Worm (Caenorhabditis elegans): Measurements from ENCODE around the gene Y54G2A.44.

Y54G2A.44 gene

DNA sequence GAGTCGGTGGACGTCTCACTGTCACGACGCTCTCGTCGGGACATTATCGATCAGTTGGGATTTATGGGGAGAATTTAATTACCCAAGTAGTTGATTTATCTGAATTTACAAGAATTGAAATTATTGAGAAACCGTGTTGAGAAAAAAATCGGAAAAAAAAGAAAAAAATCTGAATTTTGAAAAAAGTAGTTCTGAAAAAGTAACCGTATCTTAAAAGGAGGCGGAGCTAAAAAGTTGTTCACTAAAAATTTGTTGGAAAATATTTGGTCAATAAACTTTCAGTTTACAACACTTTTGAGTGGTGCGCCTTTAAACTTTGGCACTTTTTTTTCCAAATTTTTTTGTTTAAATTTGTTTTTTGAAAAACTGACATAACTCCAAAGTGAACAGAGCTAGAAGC, 30.0 kb upstream of the Y54G2A.44 start, which contains the start of gene Y54G2A.11 (continued):
- no peak for TF ChIP-seq madf-6 (GFP tag; IDR thresholded peaks at IDR 0.05)
- TF ChIP-seq F39B2.1 (GFP tag; IDR thresholded peaks at IDR 0.05): no peak
- no peak for TF ChIP-seq F10E7.11 (tag; optimal IDR thresholded peaks at IDR 0.05)
- no peak for TF ChIP-seq unc-62 (GFP tag; optimal IDR thresholded peaks at IDR 0.05)
- no peak for TF ChIP-seq lin-54 (GFP tag; optimal IDR thresholded peaks at IDR 0.05)
- no peak for TF ChIP-seq B0336.3 (GFP tag; IDR thresholded peaks at IDR 0.05)

DNA sequence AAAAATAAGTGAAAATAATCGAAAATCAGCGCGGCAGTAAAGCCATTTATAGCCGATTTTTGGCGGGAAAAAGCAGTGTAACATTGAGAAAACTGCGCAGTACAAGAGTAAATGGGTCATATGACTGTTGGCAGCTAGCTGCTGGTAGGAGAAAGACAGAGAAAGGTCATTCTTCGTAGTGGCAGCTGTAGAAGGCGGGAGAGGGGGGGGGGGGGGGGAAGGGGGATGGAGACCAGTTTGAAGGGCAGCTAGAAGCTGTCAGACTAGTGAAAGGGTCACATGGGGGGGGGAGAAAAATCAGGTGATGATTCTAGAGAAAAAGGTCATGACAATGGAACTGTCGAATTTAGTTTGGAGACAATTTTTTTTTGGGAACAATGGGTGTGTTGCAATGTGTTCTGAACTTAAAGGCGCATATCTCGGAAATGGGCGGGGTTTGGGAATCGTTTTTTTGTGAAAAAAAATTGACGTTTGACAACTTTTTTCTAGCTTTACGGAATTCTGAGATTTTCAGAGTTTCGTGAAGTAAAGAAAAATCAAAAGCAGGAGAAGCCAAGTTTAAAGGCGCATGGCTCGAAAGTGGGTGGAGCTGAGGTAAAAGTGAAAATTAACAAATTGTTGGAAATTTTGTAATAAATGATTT, 29.3 kb upstream of the Y54G2A.44 start:
- peak; percentile 73; the same call in 1 of the 2 replicates for TF ChIP-seq egrh-3 (GFP tag; IDR thresholded peaks at IDR 0.05)
- TF ChIP-seq zfh-2 (GFP tag; conservative IDR thresholded peaks at IDR 0.05): peak; percentile 82
- TF ChIP-seq ceh-27 (GFP tag; optimal IDR thresholded peaks at IDR 0.05): peak; percentile 55
- no peak for TF ChIP-seq xnd-1 (tag; optimal IDR thresholded peaks at IDR 0.05)
- TF ChIP-seq ztf-26 (tag; optimal IDR thresholded peaks at IDR 0.05): peak; percentile 84
- no peak for TF ChIP-seq B0019.2 (GFP tag; conservative IDR thresholded peaks at IDR 0.05)
- no peak for TF ChIP-seq ets-4 (GFP tag; optimal IDR thresholded peaks at IDR 0.05)
- TF ChIP-seq Y53G8AR.9 (GFP tag; conservative IDR thresholded peaks at IDR 0.05): no peak
- peak; percentile 34 for TF ChIP-seq somi-1 (GFP tag; optimal IDR thresholded peaks at IDR 0.05)
- no peak for TF ChIP-seq lsy-27 (tag; optimal IDR thresholded peaks at IDR 0.05; ENCODE audit: borderline replicate concordance, insufficient read depth)
- no peak for TF ChIP-seq cebp-1 (GFP tag; IDR thresholded peaks at IDR 0.05)
- TF ChIP-seq cebp-1 (tag; optimal IDR thresholded peaks at IDR 0.05): peak; percentile 48
- peak; percentile 48 for TF ChIP-seq zim-3 (tag; optimal IDR thresholded peaks at IDR 0.05)
- TF ChIP-seq snpc-4 (GFP tag; optimal IDR thresholded peaks at IDR 0.05): no peak
- no peak for TF ChIP-seq snpc-4 (tag; optimal IDR thresholded peaks at IDR 0.05)
- peak; percentile 40 for TF ChIP-seq chd-7 (tag; optimal IDR thresholded peaks at IDR 0.05)
- peak; percentile 51; the same call in 1 of the 2 replicates for TF ChIP-seq B0336.3 (GFP tag; IDR thresholded peaks at IDR 0.05)
- no peak for TF ChIP-seq ztf-25 (GFP tag; IDR thresholded peaks at IDR 0.05)
- no peak for TF ChIP-seq hmg-20 (GFP tag; IDR thresholded peaks at IDR 0.05)

DNA sequence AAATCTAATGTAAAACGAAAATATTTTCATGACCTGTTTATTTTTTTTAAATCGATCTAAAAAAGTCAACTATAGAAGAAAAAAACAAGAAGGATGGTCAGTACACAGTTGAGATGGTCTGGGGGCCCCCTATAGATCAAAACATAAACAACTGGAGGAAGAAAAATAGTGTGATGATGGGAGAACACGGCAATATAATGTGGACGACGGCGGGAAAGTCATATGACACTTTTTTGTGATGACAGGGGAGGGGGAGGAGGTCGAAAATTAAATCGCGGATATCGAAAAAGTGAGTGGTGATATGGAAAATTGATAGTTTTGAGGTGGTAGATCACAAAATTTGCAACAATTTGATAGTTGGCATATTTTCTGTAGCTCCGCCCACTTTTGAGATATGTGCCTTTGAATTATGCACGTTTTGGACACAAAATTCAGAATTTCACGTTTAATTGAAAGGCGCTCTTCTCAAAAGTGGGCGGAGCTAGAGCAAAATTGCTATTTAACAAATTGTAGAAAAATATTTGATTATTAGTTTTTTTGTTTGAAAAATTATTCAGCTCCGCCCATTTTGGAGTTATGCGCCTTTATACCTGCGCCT, 28.2 kb upstream of the Y54G2A.44 start:
- peak; percentile 30 for TF ChIP-seq ama-1 (optimal IDR thresholded peaks at IDR 0.05)
- TF ChIP-seq ama-1 (GFP tag; optimal IDR thresholded peaks at IDR 0.05): no peak
- TF ChIP-seq nfyb-1 (GFP tag; IDR thresholded peaks at IDR 0.05): 0 out of 2 replicates have a peak, but pooled peaks have one; percentile 7
- no peak for TF ChIP-seq T07F8.4 (tag; optimal IDR thresholded peaks at IDR 0.05)
- no peak for TF ChIP-seq T26A5.8 (tag; optimal IDR thresholded peaks at IDR 0.05)
- TF ChIP-seq F37B4.10 (GFP tag; IDR thresholded peaks at IDR 0.05): no peak

DNA sequence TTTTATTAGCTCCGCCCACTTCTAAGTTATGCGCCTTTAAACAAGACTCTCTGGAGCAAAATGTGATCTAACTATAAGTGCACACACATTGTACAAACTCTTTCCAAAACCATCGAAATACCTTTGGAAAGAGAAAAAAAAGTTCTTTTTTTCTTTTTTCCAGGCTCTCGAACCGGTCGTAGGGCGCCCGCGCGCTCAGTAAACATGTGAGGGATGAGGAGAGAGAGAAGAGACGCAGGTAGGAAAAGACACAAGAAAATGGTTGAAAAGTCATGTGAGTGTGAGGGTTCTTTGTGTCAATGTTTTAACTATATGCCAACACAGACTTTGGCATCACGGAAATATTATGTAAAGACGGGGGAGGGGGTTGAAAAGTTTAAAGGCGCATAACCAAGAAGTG, 27.2 kb upstream of the Y54G2A.44 start:
- TF ChIP-seq attf-5 (GFP tag; optimal IDR thresholded peaks at IDR 0.05) (peak; percentile 65), bed-1 (GFP tag; IDR thresholded peaks at IDR 0.05) (no peak), nfya-1 (tag; optimal IDR thresholded peaks at IDR 0.05; ENCODE audit: borderline replicate concordance, insufficient read depth) (no peak), lag-1 (GFP tag; IDR thresholded peaks at IDR 0.05) (no peak), bed-2 (GFP tag; IDR thresholded peaks at IDR 0.05) (no peak), ZK185.1 (tag; optimal IDR thresholded peaks at IDR 0.05; ENCODE audit: poor library complexity, severe bottlenecking) (no peak), snpc-1.1 (tag; optimal IDR thresholded peaks at IDR 0.05; ENCODE audit: insufficient read depth) (no peak), unc-130 (GFP tag; optimal IDR thresholded peaks at IDR 0.05) (no peak), K12H6.12 (tag; optimal IDR thresholded peaks at IDR 0.05) (peak; percentile 73), akir-1 (GFP tag; optimal IDR thresholded peaks at IDR 0.05) (no peak), aptf-2 (GFP tag; conservative IDR thresholded peaks at IDR 0.05) (no peak), lin-35 (GFP tag; optimal IDR thresholded peaks at IDR 0.05) (peak in 1 of 3 experiments; percentile 28), F33H1.4 (GFP tag; IDR thresholded peaks at IDR 0.05) (no peak), F23B12.7 (tag; optimal IDR thresholded peaks at IDR 0.05; ENCODE audit: insufficient read depth) (peak; percentile 42)

All from whole organism, young adult.